Worm (Caenorhabditis elegans) whole organism, midembryonic: ENCODE measurements around the gene cest-19.

Source experiments
- T22C8.4 ChIP-seq: fragments of 200-800 bp; sonication (Bioruptor generic); IDR thresholded peaks from 2 replicates; pipeline ENCODE4 v1.3.6; 2022; ENCODE audit warnings: missing genetic modification characterization, missing compliant biosample characterization
- cog-1 ChIP-seq: sonication (generic microtip); optimal IDR thresholded peaks from 2 replicates; lab custom pipeline; 2016; ENCODE audit warnings: missing genetic modification characterization, missing compliant biosample characterization
- flt-1 ChIP-seq: fragments of 200-800 bp; sonication (Bioruptor generic); IDR thresholded peaks from 2 replicates; pipeline ENCODE4 v1.3.6; 2022; ENCODE audit warnings: missing genetic modification characterization, missing compliant biosample characterization
- klf-2 ChIP-seq: fragments of 200-800 bp; sonication (Bioruptor generic); conservative IDR thresholded peaks from 2 replicates; pipeline ENCODE4 v1.3.6; 2022; ENCODE audit warnings: missing genetic modification reagents, missing genetic modification characterization, missing compliant biosample characterization
- med-1 ChIP-seq: sonication (generic microtip); optimal IDR thresholded peaks from 2 replicates; lab custom pipeline; 2017; ENCODE audit warnings: missing genetic modification characterization, mild to moderate bottlenecking, missing compliant biosample characterization, antibody characterized with exemption, missing genetic modification reagents; ENCODE audit not compliant: insufficient read depth
- ref-1 ChIP-seq: fragments of 200-800 bp; sonication (Bioruptor generic); conservative IDR thresholded peaks from 2 replicates; pipeline ENCODE4 v1.3.6; 2022; ENCODE audit warnings: missing genetic modification reagents, missing genetic modification characterization, missing compliant biosample characterization
- tab-1 ChIP-seq: fragments of 200-800 bp; sonication (Bioruptor generic); IDR thresholded peaks from 2 replicates; pipeline ENCODE4 v1.3.6; 2022; ENCODE audit warnings: missing genetic modification characterization, missing compliant biosample characterization
- ztf-23 ChIP-seq: fragments of 200-800 bp; sonication (Bioruptor generic); IDR thresholded peaks from 2 replicates; pipeline ENCODE4 v1.3.6; 2022; ENCODE audit warnings: missing genetic modification reagents, missing genetic modification characterization, missing compliant biosample characterization
- ztf-29 ChIP-seq: fragments of 200-800 bp; sonication (Bioruptor generic); IDR thresholded peaks from 2 replicates; pipeline ENCODE4 v1.3.6; 2022; ENCODE audit warnings: missing genetic modification reagents, missing genetic modification characterization, missing compliant biosample characterization

cest-19 gene

ce11 chrX:7050290-7050689, 14.5 kb upstream of the cest-19 start, which contains the start of gene ubc-17:
ubc-17 (plus strand) TSS chrX:7050590.
- no peak for TF ChIP-seq tab-1
- TF ChIP-seq cog-1 = no peak
- TF ChIP-seq med-1 (GFP tag; lab: Kevin White, UChicago) = no peak
- TF ChIP-seq ztf-29 (GFP tag; lab: Robert Waterston, UW) = no peak
- no peak for TF ChIP-seq T22C8.4
- no peak for TF ChIP-seq ztf-23
- TF ChIP-seq klf-2 (GFP tag; lab: Robert Waterston, UW) = no peak

DNA sequence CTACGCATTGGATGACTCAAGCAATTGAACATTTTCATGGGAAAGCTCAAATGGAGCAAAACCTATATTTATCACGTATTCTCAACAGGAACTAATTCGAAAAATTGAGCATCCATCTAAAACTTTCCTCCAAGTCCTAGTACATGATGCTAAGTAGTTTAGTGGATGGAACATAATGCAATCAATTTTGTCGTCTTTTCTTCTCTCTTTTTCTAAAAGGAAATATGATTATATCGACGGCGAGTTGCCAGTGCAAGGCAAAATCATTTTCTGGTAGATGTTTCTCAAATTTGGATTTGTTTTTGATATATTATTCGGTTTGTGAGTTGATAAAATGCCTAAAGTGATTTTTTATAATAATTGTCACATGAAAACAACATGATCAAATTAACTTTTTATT, 4.9 kb upstream of the cest-19 start:
- TF ChIP-seq ztf-23 (no peak), klf-2 (GFP tag; lab: Robert Waterston, UW) (no peak), ztf-29 (GFP tag; lab: Robert Waterston, UW) (no peak), T22C8.4 (no peak), ref-1 (GFP tag; lab: Robert Waterston, UW) (no peak), med-1 (GFP tag; lab: Kevin White, UChicago) (no peak), tab-1 (no peak), cog-1 (no peak), flt-1 (no peak)

DNA sequence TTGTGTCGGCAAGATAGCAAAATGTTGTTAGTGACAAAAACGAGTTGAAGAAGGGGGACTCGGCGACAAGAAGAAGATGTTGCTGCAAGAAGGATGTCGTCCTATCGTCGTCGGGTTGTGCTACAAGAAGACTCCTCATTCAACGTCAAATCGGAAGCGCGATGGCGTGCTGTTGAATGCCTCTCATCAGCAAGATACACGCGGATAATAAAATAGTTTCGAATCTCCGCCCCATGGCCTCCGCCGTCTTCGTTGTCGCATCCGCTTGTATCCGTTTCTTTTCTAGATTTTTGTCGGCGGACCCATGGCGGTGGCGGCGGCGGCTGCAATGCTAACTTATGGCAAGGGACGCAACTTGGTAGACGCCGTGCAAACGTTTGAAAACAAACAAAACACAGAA, 2.2 kb upstream of the cest-19 start:
- TF ChIP-seq ref-1 (GFP tag; lab: Robert Waterston, UW) (no peak), klf-2 (GFP tag; lab: Robert Waterston, UW) (no peak), ztf-23 (no peak), cog-1 (no peak), T22C8.4 (no peak), tab-1 (no peak), med-1 (GFP tag; lab: Kevin White, UChicago) (no peak), flt-1 (no peak), ztf-29 (GFP tag; lab: Robert Waterston, UW) (no peak)

DNA sequence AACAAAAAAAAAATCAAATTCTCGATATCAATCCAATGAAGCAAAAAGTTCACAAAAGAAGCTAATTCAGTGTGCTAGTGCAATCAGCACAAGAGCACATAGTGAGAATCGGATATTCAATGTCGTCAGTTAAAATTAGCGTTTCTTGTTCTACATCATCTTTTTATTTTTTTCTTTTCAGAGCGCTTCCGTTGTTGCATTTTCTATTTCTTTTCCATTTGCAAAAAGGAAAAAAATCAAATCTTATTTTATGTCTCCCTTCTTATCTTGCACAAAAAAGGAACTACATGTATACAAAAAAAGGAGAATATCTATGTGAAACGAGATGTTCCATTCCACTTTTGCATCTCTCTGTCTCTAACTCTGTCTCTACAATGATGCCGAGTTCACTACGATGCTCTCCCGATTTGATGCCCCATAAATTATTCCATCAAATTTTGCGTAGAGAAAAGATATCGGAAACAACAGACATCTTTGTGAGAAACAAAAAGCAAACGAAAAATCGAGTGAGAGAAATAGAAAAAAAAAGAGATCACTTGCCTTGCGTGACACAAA, 2.0 kb downstream of the cest-19 start:
- TF ChIP-seq flt-1 = no peak
- TF ChIP-seq ref-1 (GFP tag; lab: Robert Waterston, UW) = no peak
- no peak for TF ChIP-seq ztf-23
- no peak for TF ChIP-seq cog-1
- no peak for TF ChIP-seq med-1 (GFP tag; lab: Kevin White, UChicago)
- TF ChIP-seq ztf-29 (GFP tag; lab: Robert Waterston, UW) = no peak
- no peak for TF ChIP-seq klf-2 (GFP tag; lab: Robert Waterston, UW)
- no peak for TF ChIP-seq T22C8.4
- no peak for TF ChIP-seq tab-1

DNA sequence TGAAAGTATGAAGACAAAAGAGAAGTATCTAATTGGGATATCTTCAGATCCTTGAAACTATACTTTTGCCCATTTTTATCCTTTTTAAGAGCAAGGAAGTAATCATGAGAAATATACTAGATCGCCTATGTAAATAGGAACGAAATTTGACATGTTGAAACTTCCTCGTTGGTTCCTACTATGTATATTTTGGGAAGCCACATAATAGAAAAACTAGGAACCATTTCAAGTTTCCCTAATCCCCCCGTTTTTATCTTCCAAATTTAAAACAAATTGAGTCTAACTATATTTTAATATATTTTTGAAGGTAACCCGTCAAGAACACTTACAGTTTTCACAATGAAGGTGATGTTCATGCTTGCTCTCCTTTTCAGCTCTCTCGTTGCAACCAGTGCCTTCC, 7.0 kb downstream of the cest-19 start, which contains the start of gene flp-26:
Gene flp-26 (plus strand): TSS at position 301 of the 400 bp plus-strand sequence.
- TF ChIP-seq klf-2 (GFP tag; lab: Robert Waterston, UW) = no peak
- TF ChIP-seq ztf-29 (GFP tag; lab: Robert Waterston, UW) = no peak
- TF ChIP-seq ztf-23 = no peak
- TF ChIP-seq ref-1 (GFP tag; lab: Robert Waterston, UW) = no peak
- no peak for TF ChIP-seq med-1 (GFP tag; lab: Kevin White, UChicago)
- no peak for TF ChIP-seq flt-1
- no peak for TF ChIP-seq cog-1
- TF ChIP-seq T22C8.4 = no peak

DNA sequence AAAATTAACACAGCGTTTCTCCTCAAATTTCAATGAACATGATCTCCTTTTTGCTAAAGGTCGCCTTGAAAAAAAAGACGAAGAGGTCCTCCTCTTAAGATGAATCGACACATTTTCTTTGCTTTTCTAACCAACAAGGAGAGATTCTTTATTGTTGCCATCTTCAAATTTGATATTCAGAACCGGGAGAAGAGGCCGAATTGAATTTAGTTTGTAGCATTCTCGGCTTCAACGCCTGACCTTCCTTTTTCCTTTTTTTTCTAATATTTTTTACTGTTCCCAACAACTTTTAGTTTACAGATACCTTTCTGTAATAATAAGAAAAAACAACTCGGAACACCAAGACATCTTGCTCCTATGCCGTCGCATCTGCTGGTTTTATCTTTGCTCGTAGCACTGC, 16.1 kb downstream of the cest-19 start, which contains the start of gene cah-5:
Gene cah-5 (plus strand): TSS at position 301 of the 400 bp plus-strand sequence.
- TF ChIP-seq T22C8.4 (no peak), ref-1 (GFP tag; lab: Robert Waterston, UW) (no peak), tab-1 (no peak), flt-1 (no peak), ztf-29 (GFP tag; lab: Robert Waterston, UW) (no peak), med-1 (GFP tag; lab: Kevin White, UChicago) (no peak), cog-1 (no peak), ztf-23 (no peak), klf-2 (GFP tag; lab: Robert Waterston, UW) (no peak)

- TF ChIP-seq ztf-29 (GFP tag; lab: Robert Waterston, UW) (no peak), klf-2 (GFP tag; lab: Robert Waterston, UW) (no peak), ref-1 (GFP tag; lab: Robert Waterston, UW) (no peak), med-1 (GFP tag; lab: Kevin White, UChicago) (no peak), tab-1 (no peak), ztf-23 (no peak), flt-1 (no peak), T22C8.4 (no peak), cog-1 (no peak)
These were observed 29.9 kb downstream of the cest-19 start for ce11 chrX:7005919-7006318.

ce11 chrX:7005475-7005874, 30.4 kb downstream of the cest-19 start, which contains the start of gene tyra-2:
tyra-2 (minus strand) TSS chrX:7005575.
- TF ChIP-seq cog-1 = no peak
- no peak for TF ChIP-seq ztf-29 (GFP tag; lab: Robert Waterston, UW)
- TF ChIP-seq T22C8.4 = no peak
- no peak for TF ChIP-seq med-1 (GFP tag; lab: Kevin White, UChicago)
- TF ChIP-seq ref-1 (GFP tag; lab: Robert Waterston, UW) = no peak
- TF ChIP-seq ztf-23 = no peak
- no peak for TF ChIP-seq klf-2 (GFP tag; lab: Robert Waterston, UW)
- no peak for TF ChIP-seq flt-1

DNA sequence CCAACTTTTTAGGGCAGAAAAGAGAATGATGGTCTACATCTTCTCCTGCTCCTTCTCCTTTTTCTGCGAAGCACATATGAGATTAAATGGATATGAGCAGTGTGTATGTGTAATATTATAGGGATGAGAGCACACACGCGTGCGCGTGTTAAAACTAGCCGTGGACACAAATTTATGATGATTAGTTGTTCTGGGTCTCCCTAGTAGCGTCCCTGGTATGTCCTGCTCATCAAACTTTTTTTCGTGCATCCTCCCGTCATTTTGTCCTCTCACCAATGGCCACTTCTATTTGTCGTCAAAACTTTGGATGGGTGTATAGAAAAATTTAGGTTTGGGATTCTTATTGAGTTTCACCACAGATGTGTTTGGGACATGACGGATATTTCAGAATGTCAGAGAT, 33.9 kb downstream of the cest-19 start:
- no peak for TF ChIP-seq tab-1
- TF ChIP-seq ztf-23 = no peak
- TF ChIP-seq ztf-29 (GFP tag; lab: Robert Waterston, UW) = no peak
- no peak for TF ChIP-seq klf-2 (GFP tag; lab: Robert Waterston, UW)

ce11 chrX:6996448-6996847, 39.4 kb downstream of the cest-19 start, which contains the start of the genes F01E11.20 and tsp-16:
F01E11.20 (minus strand) TSS chrX:6996548.
tsp-16 (minus strand) TSS chrX:6996620.
- TF ChIP-seq klf-2 (GFP tag; lab: Robert Waterston, UW) (no peak), T22C8.4 (no peak), flt-1 (no peak), tab-1 (no peak), ref-1 (GFP tag; lab: Robert Waterston, UW) (no peak), ztf-23 (no peak), med-1 (GFP tag; lab: Kevin White, UChicago) (no peak)
